Fruit fly (Drosophila melanogaster) whole organism, embryonic: ENCODE data around the gene IntS2.
A peak's percentile ranks its signal among the peaks of the same experiment; 100 is the strongest.

Experiments
- Bteb2 ChIP-seq: fragments of 200-800 bp; sonication (Bioruptor generic); optimal IDR thresholded peaks from 2 replicates; lab custom pipeline; 2016; ENCODE audit warnings: missing biosample characterization, missing genetic modification characterization
- CG10654 ChIP-seq: fragments of 200-800 bp; sonication (Bioruptor generic); optimal IDR thresholded peaks from 2 replicates; lab custom pipeline; 2016; ENCODE audit warnings: missing biosample characterization, missing genetic modification characterization
- CG11247 ChIP-seq: fragments of 200-800 bp; sonication (Bioruptor generic); IDR thresholded peaks from 2 replicates; pipeline ENCODE4 v1.3.6; 2022; ENCODE audit warnings: missing biosample characterization, missing genetic modification characterization
- CG11456 ChIP-seq: fragments of 200-800 bp; sonication (Bioruptor generic); IDR thresholded peaks from 3 replicates; pipeline ENCODE4 v1.3.6; 2022; ENCODE audit warnings: missing biosample characterization, missing genetic modification characterization
- CG11504 ChIP-seq: fragments of 200-800 bp; sonication (Bioruptor generic); optimal IDR thresholded peaks from 3 replicates; lab custom pipeline; 2019; ENCODE audit warnings: missing biosample characterization, mild to moderate bottlenecking, missing genetic modification characterization, moderate library complexity
- CG12071 ChIP-seq: fragments of 200-800 bp; sonication (Bioruptor generic); optimal IDR thresholded peaks from 3 replicates; lab custom pipeline; 2018; ENCODE audit warnings: missing biosample characterization, mild to moderate bottlenecking, missing genetic modification characterization
- CG12391 ChIP-seq: fragments of 200-800 bp; sonication (Bioruptor generic); optimal IDR thresholded peaks from 3 replicates; lab custom pipeline; 2018; ENCODE audit warnings: missing biosample characterization, mild to moderate bottlenecking, missing genetic modification characterization, moderate library complexity
- CG12942 ChIP-seq: fragments of 200-800 bp; sonication (Bioruptor generic); optimal IDR thresholded peaks from 3 replicates; lab custom pipeline; 2016; ENCODE audit warnings: missing biosample characterization, missing genetic modification characterization
- CG1603 ChIP-seq: fragments of 200-800 bp; sonication (Bioruptor generic); optimal IDR thresholded peaks from 2 replicates; lab custom pipeline; 2019; ENCODE audit warnings: missing biosample characterization, mild to moderate bottlenecking, missing genetic modification characterization, moderate library complexity
- CG17385 ChIP-seq: fragments of 200-800 bp; sonication (Bioruptor generic); optimal IDR thresholded peaks from 3 replicates; lab custom pipeline; 2018; ENCODE audit warnings: missing biosample characterization, mild to moderate bottlenecking, missing genetic modification characterization
- CG4707 ChIP-seq: fragments of 200-800 bp; sonication (Bioruptor generic); optimal IDR thresholded peaks from 2 replicates; lab custom pipeline; 2018; ENCODE audit warnings: missing biosample characterization, mild to moderate bottlenecking, missing genetic modification characterization, moderate library complexity
- CG6654 ChIP-seq: fragments of 200-800 bp; sonication (Bioruptor generic); optimal IDR thresholded peaks from 2 replicates; lab custom pipeline; 2017; ENCODE audit warnings: missing biosample characterization, mild to moderate bottlenecking, missing genetic modification characterization
- CG8281 ChIP-seq: fragments of 200-800 bp; sonication (Bioruptor generic); optimal IDR thresholded peaks from 2 replicates; lab custom pipeline; 2018; ENCODE audit warnings: missing biosample characterization, mild to moderate bottlenecking, missing genetic modification characterization, moderate library complexity
- CG8290 ChIP-seq, 3 experiments: fragments of 200-800 bp; sonication (Bioruptor generic); optimal IDR thresholded peaks; 2 replicates each; lab custom pipeline; 2016 to 2019; ENCODE audit warnings: missing biosample characterization in 3 of 3, missing genetic modification characterization in 3 of 3, mild to moderate bottlenecking in 2 of 3, moderate library complexity in 1 of 3
- CG9727 ChIP-seq: fragments of 200-800 bp; sonication (Bioruptor generic); optimal IDR thresholded peaks from 3 replicates; lab custom pipeline; 2017; ENCODE audit warnings: missing biosample characterization, mild to moderate bottlenecking, missing genetic modification characterization
- D19A ChIP-seq: fragments of 200-800 bp; optimal IDR thresholded peaks from 3 replicates; lab custom pipeline; 2019; ENCODE audit warnings: missing biosample characterization, mild to moderate bottlenecking, missing genetic modification characterization, moderate library complexity
- Deaf1 ChIP-seq: fragments of 200-800 bp; optimal IDR thresholded peaks from 3 replicates; lab custom pipeline; 2019; ENCODE audit warnings: missing biosample characterization, mild to moderate bottlenecking, missing genetic modification characterization, moderate library complexity
- Drgx ChIP-seq: fragments of 200-800 bp; sonication (Bioruptor generic); IDR thresholded peaks from 2 replicates; pipeline ENCODE4 v1.3.6; 2022; ENCODE audit warnings: missing biosample characterization, missing genetic modification characterization
- Hr78 ChIP-seq, 2 experiments: fragments of 200-800 bp in 1 of 2; fragments of >200 bp in 1 of 2; sonication (Bioruptor generic) in 1 of 2; optimal IDR thresholded peaks; 2 replicates each; lab custom pipeline; 2017 to 2019; ENCODE audit warnings: missing biosample characterization in 2 of 2, missing genetic modification characterization in 2 of 2, mild to moderate bottlenecking in 1 of 2, moderate library complexity in 1 of 2
- Lpt ChIP-seq: fragments of >200 bp; optimal IDR thresholded peaks from 2 replicates; lab custom pipeline; 2018; ENCODE audit warnings: missing biosample characterization, missing genetic modification characterization
- Med ChIP-seq: fragments of 200-800 bp; sonication (Bioruptor generic); peaks from one replicate; lab custom pipeline; 2016; ENCODE audit warnings: missing biosample characterization, missing genetic modification characterization, mild to moderate bottlenecking, inconsistent platforms, moderate library complexity
- Opbp ChIP-seq: fragments of 200-800 bp; sonication (Bioruptor generic); IDR thresholded peaks from 3 replicates; pipeline ENCODE4 v1.3.6; 2022; ENCODE audit warnings: missing biosample characterization, missing genetic modification characterization; ENCODE audit not compliant: partially characterized antibody
- Ravus ChIP-seq: fragments of 200-800 bp; sonication (Bioruptor generic); IDR thresholded peaks from 2 replicates; pipeline ENCODE4 v1.3.6; 2022; ENCODE audit warnings: missing biosample characterization, missing genetic modification characterization
- Rfx ChIP-seq: fragments of 200-800 bp; sonication (Bioruptor generic); IDR thresholded peaks from 2 replicates; pipeline ENCODE4 v1.3.6; 2022; ENCODE audit warnings: missing biosample characterization, missing genetic modification characterization
- Rx ChIP-seq: fragments of 200-800 bp; sonication (Bioruptor generic); IDR thresholded peaks from 2 replicates; pipeline ENCODE4 v1.3.6; 2022; ENCODE audit warnings: missing biosample characterization, missing genetic modification characterization
- Sox100B ChIP-seq: fragments of 200-800 bp; sonication (Bioruptor generic); optimal IDR thresholded peaks from 3 replicates; lab custom pipeline; 2018; ENCODE audit warnings: missing biosample characterization, mild to moderate bottlenecking, missing genetic modification characterization
- Sry-β ChIP-seq: fragments of 200-800 bp; sonication (Bioruptor generic); optimal IDR thresholded peaks from 2 replicates; lab custom pipeline; 2018; ENCODE audit warnings: missing biosample characterization, mild to moderate bottlenecking, missing genetic modification characterization, moderate library complexity
- Trl ChIP-seq, 3 experiments: fragments of >200 bp in 2 of 3; fragments of 200-800 bp in 1 of 3; sonication (Bioruptor generic) in 1 of 3; optimal IDR thresholded peaks; 2 replicates in 1 of 3; 3 replicates in 2 of 3; lab custom pipeline; 2016 to 2017; ENCODE audit warnings: missing biosample characterization in 1 of 3, missing genetic modification characterization in 1 of 3
- Xrp1 ChIP-seq: fragments of 200-800 bp; sonication (Bioruptor generic); IDR thresholded peaks from 2 replicates; pipeline ENCODE4 v1.3.6; 2022; ENCODE audit warnings: missing biosample characterization, missing genetic modification characterization
- YL-1 ChIP-seq: fragments of 200-800 bp; sonication (Bioruptor generic); optimal IDR thresholded peaks from 3 replicates; lab custom pipeline; 2017; ENCODE audit warnings: missing biosample characterization, mild to moderate bottlenecking, missing genetic modification characterization
- ase ChIP-seq: fragments of 200-800 bp; sonication (Bioruptor generic); IDR thresholded peaks from 3 replicates; pipeline ENCODE4 v1.3.6; 2022; ENCODE audit warnings: missing biosample characterization, missing genetic modification characterization
- ash1 ChIP-seq: fragments of 200-800 bp; sonication (Bioruptor generic); optimal IDR thresholded peaks from 2 replicates; lab custom pipeline; 2018; ENCODE audit warnings: missing biosample characterization, mild to moderate bottlenecking, missing genetic modification characterization
- chinmo ChIP-seq: fragments of 200-800 bp; sonication (Bioruptor generic); IDR thresholded peaks from 4 replicates; pipeline ENCODE4 v1.3.6; 2022; ENCODE audit warnings: missing biosample characterization, missing genetic modification characterization; ENCODE audit not compliant: partially characterized antibody
- dmrt99B ChIP-seq: fragments of 200-800 bp; sonication (Bioruptor generic); optimal IDR thresholded peaks from 2 replicates; lab custom pipeline; 2018; ENCODE audit warnings: missing biosample characterization, mild to moderate bottlenecking, missing genetic modification characterization, moderate library complexity
- emc ChIP-seq: fragments of 200-800 bp; sonication (Bioruptor generic); optimal IDR thresholded peaks from 2 replicates; lab custom pipeline; 2016; ENCODE audit warnings: missing biosample characterization, missing genetic modification characterization
- fd102C ChIP-seq: fragments of 200-800 bp; sonication (Bioruptor generic); optimal IDR thresholded peaks from 2 replicates; lab custom pipeline; 2018; ENCODE audit warnings: missing biosample characterization, mild to moderate bottlenecking, missing genetic modification characterization, moderate library complexity
- fu2 ChIP-seq: fragments of 200-800 bp; sonication (Bioruptor generic); optimal IDR thresholded peaks from 2 replicates; lab custom pipeline; 2016; ENCODE audit warnings: missing biosample characterization, missing genetic modification characterization
- gfzf ChIP-seq: fragments of 200-800 bp; sonication (Bioruptor generic); optimal IDR thresholded peaks from 2 replicates; lab custom pipeline; 2016; ENCODE audit warnings: missing biosample characterization, mild to moderate bottlenecking, missing genetic modification characterization, moderate library complexity
- grau ChIP-seq: fragments of 200-800 bp; optimal IDR thresholded peaks from 3 replicates; lab custom pipeline; 2019; ENCODE audit warnings: missing biosample characterization, mild to moderate bottlenecking, missing genetic modification characterization, moderate library complexity
- h ChIP-seq: fragments of >200 bp; optimal IDR thresholded peaks from 2 replicates; lab custom pipeline; 2017
- inv ChIP-seq: fragments of 200-800 bp; sonication (Bioruptor generic); IDR thresholded peaks from 2 replicates; pipeline ENCODE4 v1.3.6; 2022; ENCODE audit warnings: missing biosample characterization, missing genetic modification characterization; ENCODE audit not compliant: partially characterized antibody
- nau ChIP-seq: fragments of 200-800 bp; sonication (Bioruptor generic); optimal IDR thresholded peaks from 3 replicates; lab custom pipeline; 2017; ENCODE audit warnings: missing biosample characterization, mild to moderate bottlenecking, missing genetic modification characterization, missing genetic modification reagents
- nerfin-2 ChIP-seq: fragments of 200-800 bp; sonication (Bioruptor generic); IDR thresholded peaks from 2 replicates; pipeline ENCODE4 v1.3.6; 2022; ENCODE audit warnings: missing biosample characterization, missing genetic modification characterization; ENCODE audit not compliant: partially characterized antibody
- nom ChIP-seq: fragments of 200-800 bp; sonication (Bioruptor generic); optimal IDR thresholded peaks from 2 replicates; lab custom pipeline; 2017; ENCODE audit warnings: missing biosample characterization, missing genetic modification characterization, mild to moderate bottlenecking, moderate library complexity, missing genetic modification reagents
- odd ChIP-seq: fragments of 200-800 bp; sonication (Bioruptor generic); optimal IDR thresholded peaks from 2 replicates; lab custom pipeline; 2017; ENCODE audit warnings: missing biosample characterization, mild to moderate bottlenecking, missing genetic modification characterization
- p53 ChIP-seq: fragments of 200-800 bp; sonication (Bioruptor generic); optimal IDR thresholded peaks from 2 replicates; lab custom pipeline; 2016; ENCODE audit warnings: missing biosample characterization, missing genetic modification characterization
- pita ChIP-seq: fragments of 200-800 bp; sonication (Bioruptor generic); optimal IDR thresholded peaks from 2 replicates; lab custom pipeline; 2017; ENCODE audit warnings: missing biosample characterization, mild to moderate bottlenecking, missing genetic modification characterization
- tgo ChIP-seq: fragments of 200-800 bp; sonication (Bioruptor generic); IDR thresholded peaks from 3 replicates; pipeline ENCODE4 v1.3.6; 2022; ENCODE audit warnings: missing biosample characterization, missing genetic modification characterization
- unc-4 ChIP-seq: fragments of 200-800 bp; sonication (Bioruptor generic); IDR thresholded peaks from 2 replicates; pipeline ENCODE4 v1.3.6; 2022; ENCODE audit warnings: missing biosample characterization, missing genetic modification characterization; ENCODE audit not compliant: partially characterized antibody
- zen ChIP-seq: fragments of 200-800 bp; sonication (Bioruptor generic); optimal IDR thresholded peaks from 3 replicates; lab custom pipeline; 2018; ENCODE audit warnings: missing biosample characterization, mild to moderate bottlenecking, missing genetic modification characterization, moderate library complexity

IntS2 gene

dm6 chrX:17686179-17686578 lies 29.6 kb upstream of the IntS2 start:
- TF ChIP-seq pita = no peak
- no peak for TF ChIP-seq CG10654 (GFP tag; lab: Kevin White, UChicago)
- TF ChIP-seq unc-4 = no peak
- TF ChIP-seq nom (GFP tag; lab: Kevin White, UChicago) = peak; percentile 0
- no peak for TF ChIP-seq emc (GFP tag; lab: Kevin White, UChicago)
- TF ChIP-seq D19A (tag; lab: Kevin White, UChicago) = no peak
- peak; percentile 14 for TF ChIP-seq grau
- peak; percentile 16 for TF ChIP-seq dmrt99B
- TF ChIP-seq CG6654 (GFP tag; lab: Kevin White, UChicago) = no peak
- TF ChIP-seq CG12071 (GFP tag; lab: Kevin White, UChicago) = no peak
- peak; percentile 31 for TF ChIP-seq Sox100B (GFP tag; lab: Kevin White, UChicago)
- TF ChIP-seq CG4707 (GFP tag; lab: Kevin White, UChicago) = no peak
- TF ChIP-seq nerfin-2 = no peak
- peak; percentile 37; the same call in 1 of the 2 replicates for TF ChIP-seq Drgx (GFP tag; lab: Robert Waterston, UW)
- TF ChIP-seq Xrp1 (GFP tag; lab: Robert Waterston, UW) = no peak
- TF ChIP-seq Rx = no peak
- TF ChIP-seq ash1 (GFP tag; lab: Kevin White, UChicago) = no peak
- no peak for TF ChIP-seq CG12942 (GFP tag; lab: Kevin White, UChicago)
- TF ChIP-seq h (lab: Kevin White, UChicago) = no peak
- no peak for TF ChIP-seq zen (tag; lab: Kevin White, UChicago)
- no peak for TF ChIP-seq Lpt (GFP tag; lab: Kevin White, UChicago)
- TF ChIP-seq ase (GFP tag; lab: Robert Waterston, UW) = no peak
- no peak for TF ChIP-seq nau (GFP tag; lab: Kevin White, UChicago)
- no peak for TF ChIP-seq CG12391
- no peak for TF ChIP-seq CG11247 (GFP tag; lab: Robert Waterston, UW)
- TF ChIP-seq CG11456 = no peak
- peak; percentile 18 for TF ChIP-seq CG11504 (tag; lab: Kevin White, UChicago)
- TF ChIP-seq Bteb2 (GFP tag; lab: Kevin White, UChicago) = no peak
- TF ChIP-seq gfzf (GFP tag; lab: Kevin White, UChicago) = no peak
- no peak for TF ChIP-seq Opbp
- TF ChIP-seq odd (GFP tag; lab: Kevin White, UChicago) = no peak
- no peak for TF ChIP-seq CG8281 (tag; lab: Kevin White, UChicago)
- TF ChIP-seq Ravus (GFP tag; lab: Robert Waterston, UW) = no peak

- peak in 1 of 2 experiments; percentile 84 for TF ChIP-seq Hr78 (GFP tag; optimal IDR thresholded peaks at IDR 0.05; lab: Kevin White, UChicago)
- TF ChIP-seq fd102C = no peak
- peak; percentile 14 for TF ChIP-seq CG9727
- TF ChIP-seq Trl (optimal IDR thresholded peaks at IDR 0.05; lab: Kevin White, UChicago) = peak in 1 of 2 experiments; percentile 4
- no peak for TF ChIP-seq Trl (GFP tag; optimal IDR thresholded peaks at IDR 0.05; lab: Kevin White, UChicago)
- TF ChIP-seq Sry-β (GFP tag; lab: Kevin White, UChicago) = peak; percentile 50
- peak; percentile 8 for TF ChIP-seq Med
- TF ChIP-seq YL-1 (GFP tag; lab: Kevin White, UChicago) = no peak
- no peak for TF ChIP-seq tgo
- TF ChIP-seq CG17385 (GFP tag; lab: Kevin White, UChicago) = peak; percentile 56
- peak; percentile 28 for TF ChIP-seq CG1603
- 0 out of 4 replicates have a peak, but pooled peaks have one; percentile 35 for TF ChIP-seq chinmo (GFP tag; lab: Robert Waterston, UW)
- no peak for TF ChIP-seq CG8290 (GFP tag; optimal IDR thresholded peaks at IDR 0.05; lab: Kevin White, UChicago)
- peak in 1 of 2 experiments; percentile 44 for TF ChIP-seq CG8290 (tag; optimal IDR thresholded peaks at IDR 0.05; lab: Kevin White, UChicago)
- no peak for TF ChIP-seq p53
- TF ChIP-seq inv (GFP tag; lab: Robert Waterston, UW) = 0 out of 2 replicates have a peak, but pooled peaks have one; percentile 7
- TF ChIP-seq fu2 (GFP tag; lab: Kevin White, UChicago) = no peak
- TF ChIP-seq Rfx = peak; percentile 4; the same call in 1 of the 2 replicates
- peak; percentile 31 for TF ChIP-seq Deaf1 (tag; lab: Kevin White, UChicago)
These were observed 26.9 kb upstream of the IntS2 start for dm6 chrX:17683506-17683858.
